Fruit fly (Drosophila melanogaster) whole organism, embryonic: ENCODE results near the gene Ist1.

Experiments used
- Atf3 ChIP-seq: fragments of 200-800 bp; sonication (Bioruptor generic); optimal IDR thresholded peaks from 3 replicates; lab custom pipeline; 2016; ENCODE audit warnings: missing biosample characterization, missing genetic modification characterization
- B-H1 ChIP-seq: fragments of 200-800 bp; sonication (Bioruptor generic); IDR thresholded peaks from 3 replicates; pipeline ENCODE4 v1.3.6; 2022; ENCODE audit warnings: missing biosample characterization, missing genetic modification characterization
- CG10366 ChIP-seq: fragments of 200-800 bp; sonication (Bioruptor generic); IDR thresholded peaks from 2 replicates; pipeline ENCODE4 v1.3.6; 2022; ENCODE audit warnings: missing biosample characterization, missing genetic modification characterization
- CG10959 ChIP-seq: fragments of 200-800 bp; sonication (Bioruptor generic); IDR thresholded peaks from 2 replicates; pipeline ENCODE4 v1.3.6; 2022; ENCODE audit warnings: missing biosample characterization, missing genetic modification characterization
- CG11560 ChIP-seq: fragments of 200-800 bp; sonication (Bioruptor generic); IDR thresholded peaks from 3 replicates; pipeline ENCODE4 v1.3.6; 2022; ENCODE audit warnings: missing biosample characterization, missing genetic modification characterization
- CG12219 ChIP-seq: fragments of 200-800 bp; sonication (Bioruptor generic); optimal IDR thresholded peaks from 3 replicates; lab custom pipeline; 2018; ENCODE audit warnings: missing biosample characterization, mild to moderate bottlenecking, missing genetic modification characterization
- CG14710 ChIP-seq: fragments of 200-800 bp; sonication (Bioruptor generic); optimal IDR thresholded peaks from 3 replicates; lab custom pipeline; 2019; ENCODE audit warnings: missing biosample characterization, mild to moderate bottlenecking, missing genetic modification characterization, moderate library complexity
- CG16779 ChIP-seq: fragments of 200-800 bp; sonication (Bioruptor generic); IDR thresholded peaks from 2 replicates; pipeline ENCODE4 v1.3.6; 2022; ENCODE audit warnings: missing biosample characterization, missing genetic modification characterization
- CG18262 ChIP-seq: fragments of 200-800 bp; optimal IDR thresholded peaks from 3 replicates; lab custom pipeline; 2019; ENCODE audit warnings: missing biosample characterization, mild to moderate bottlenecking, missing genetic modification characterization, moderate library complexity
- CG2116 ChIP-seq: fragments of 200-800 bp; sonication (Bioruptor generic); optimal IDR thresholded peaks from 3 replicates; lab custom pipeline; 2018; ENCODE audit warnings: missing biosample characterization, mild to moderate bottlenecking, missing genetic modification characterization
- CG2129 ChIP-seq: fragments of 200-800 bp; sonication (Bioruptor generic); IDR thresholded peaks from 2 replicates; pipeline ENCODE4 v1.3.6; 2022; ENCODE audit warnings: missing biosample characterization, missing genetic modification characterization; ENCODE audit not compliant: partially characterized antibody
- CG2199 ChIP-seq: fragments of 200-800 bp; sonication (Bioruptor generic); IDR thresholded peaks from 3 replicates; pipeline ENCODE4 v1.3.6; 2022; ENCODE audit warnings: missing biosample characterization, missing genetic modification characterization
- CG2202 ChIP-seq: fragments of 200-800 bp; sonication (Bioruptor generic); optimal IDR thresholded peaks from 2 replicates; lab custom pipeline; 2018; ENCODE audit warnings: missing biosample characterization, mild to moderate bottlenecking, missing genetic modification characterization
- CG2875 ChIP-seq: fragments of 200-800 bp; sonication (Bioruptor generic); optimal IDR thresholded peaks from 2 replicates; lab custom pipeline; 2017; ENCODE audit warnings: missing biosample characterization, mild to moderate bottlenecking, missing genetic modification characterization, missing genetic modification reagents
- CG32767 ChIP-seq: fragments of 200-800 bp; sonication (Bioruptor generic); IDR thresholded peaks from 2 replicates; pipeline ENCODE4 v1.3.6; 2022; ENCODE audit warnings: missing biosample characterization, missing genetic modification characterization
- CG4360 ChIP-seq: fragments of 200-800 bp; sonication (Bioruptor generic); IDR thresholded peaks from 2 replicates; pipeline ENCODE4 v1.3.6; 2022; ENCODE audit warnings: missing biosample characterization, missing genetic modification characterization
- CG6689 ChIP-seq: fragments of 200-800 bp; sonication (Bioruptor generic); IDR thresholded peaks from 2 replicates; pipeline ENCODE4 v1.3.6; 2022; ENCODE audit warnings: missing biosample characterization, missing genetic modification characterization
- CG6813 ChIP-seq: fragments of 200-800 bp; sonication (Bioruptor generic); optimal IDR thresholded peaks from 2 replicates; lab custom pipeline; 2017; ENCODE audit warnings: missing biosample characterization, missing genetic modification characterization, mild to moderate bottlenecking, moderate library complexity, missing genetic modification reagents
- CG7271 ChIP-seq: fragments of 200-800 bp; sonication (Bioruptor generic); optimal IDR thresholded peaks from 2 replicates; lab custom pipeline; 2018; ENCODE audit warnings: missing biosample characterization, mild to moderate bottlenecking, missing genetic modification characterization, moderate library complexity
- CG8478 ChIP-seq: fragments of >200 bp; optimal IDR thresholded peaks from 2 replicates; lab custom pipeline; 2018
- CG8924 ChIP-seq: fragments of 200-800 bp; optimal IDR thresholded peaks from 3 replicates; lab custom pipeline; 2019; ENCODE audit warnings: missing biosample characterization, mild to moderate bottlenecking, missing genetic modification characterization, moderate library complexity
- CG9609 ChIP-seq: fragments of 200-800 bp; sonication (Bioruptor generic); optimal IDR thresholded peaks from 3 replicates; lab custom pipeline; 2016; ENCODE audit warnings: missing biosample characterization, missing genetic modification characterization
- D19A ChIP-seq: fragments of 200-800 bp; optimal IDR thresholded peaks from 3 replicates; lab custom pipeline; 2019; ENCODE audit warnings: missing biosample characterization, mild to moderate bottlenecking, missing genetic modification characterization, moderate library complexity
- D19B ChIP-seq: fragments of 200-800 bp; sonication (Bioruptor generic); optimal IDR thresholded peaks from 2 replicates; lab custom pipeline; 2017; ENCODE audit warnings: missing biosample characterization, mild to moderate bottlenecking, missing genetic modification characterization
- Doc3 ChIP-seq: fragments of 200-800 bp; sonication (Bioruptor generic); IDR thresholded peaks from 3 replicates; pipeline ENCODE4 v1.3.6; 2022; ENCODE audit warnings: missing biosample characterization, missing genetic modification characterization; ENCODE audit not compliant: partially characterized antibody
- HLH54F ChIP-seq: fragments of 200-800 bp; sonication (Bioruptor generic); optimal IDR thresholded peaks from 3 replicates; lab custom pipeline; 2016; ENCODE audit warnings: missing biosample characterization, missing genetic modification characterization
- HLHmδ ChIP-seq: fragments of 200-800 bp; sonication (Bioruptor generic); optimal IDR thresholded peaks from 2 replicates; lab custom pipeline; 2018; ENCODE audit warnings: missing biosample characterization, mild to moderate bottlenecking, missing genetic modification characterization, moderate library complexity
- Lpt ChIP-seq: fragments of >200 bp; optimal IDR thresholded peaks from 2 replicates; lab custom pipeline; 2018; ENCODE audit warnings: missing biosample characterization, missing genetic modification characterization
- Nf-YB ChIP-seq: fragments of 200-800 bp; sonication (Bioruptor generic); optimal IDR thresholded peaks from 3 replicates; lab custom pipeline; 2019; ENCODE audit warnings: missing biosample characterization, mild to moderate bottlenecking, missing genetic modification characterization, moderate library complexity
- Pdp1 ChIP-seq, 2 experiments: fragments of 200-800 bp; sonication (Bioruptor generic); optimal IDR thresholded peaks; 3 replicates each; lab custom pipeline; 2016; ENCODE audit warnings: missing biosample characterization in 2 of 2, missing genetic modification characterization in 2 of 2, mild to moderate bottlenecking in 1 of 2, moderate library complexity in 1 of 2
- Ptx1 ChIP-seq: fragments of 200-800 bp; sonication (Bioruptor generic); IDR thresholded peaks from 2 replicates; pipeline ENCODE4 v1.3.6; 2022; ENCODE audit warnings: missing biosample characterization, missing genetic modification characterization
- Scr ChIP-seq: fragments of 200-800 bp; sonication (Bioruptor generic); IDR thresholded peaks from 2 replicates; pipeline ENCODE4 v1.3.6; 2022; ENCODE audit warnings: missing biosample characterization, missing genetic modification characterization; ENCODE audit not compliant: partially characterized antibody
- Sin3A ChIP-seq: fragments of >200 bp; optimal IDR thresholded peaks from 2 replicates; lab custom pipeline; 2018
- amos ChIP-seq: fragments of 200-800 bp; sonication (Bioruptor generic); IDR thresholded peaks from 2 replicates; pipeline ENCODE4 v1.3.6; 2022; ENCODE audit warnings: missing biosample characterization, missing genetic modification characterization; ENCODE audit not compliant: partially characterized antibody
- cg ChIP-seq: fragments of 200-800 bp; sonication (Bioruptor generic); optimal IDR thresholded peaks from 3 replicates; lab custom pipeline; 2019; ENCODE audit warnings: missing biosample characterization, mild to moderate bottlenecking, missing genetic modification characterization, moderate library complexity
- chm ChIP-seq: fragments of 200-800 bp; sonication (Bioruptor generic); IDR thresholded peaks from 2 replicates; pipeline ENCODE4 v1.3.6; 2022; ENCODE audit warnings: missing biosample characterization, missing genetic modification characterization
- esg ChIP-seq: fragments of 200-800 bp; sonication (Bioruptor generic); conservative IDR thresholded peaks from 2 replicates; pipeline ENCODE4 v1.3.6; 2022; ENCODE audit warnings: missing biosample characterization, missing genetic modification characterization
- ftz-f1 ChIP-seq: fragments of 200-800 bp; sonication (Bioruptor generic); optimal IDR thresholded peaks from 2 replicates; lab custom pipeline; 2016; ENCODE audit warnings: missing biosample characterization, missing genetic modification characterization
- gce ChIP-seq: fragments of 200-800 bp; sonication (Bioruptor generic); IDR thresholded peaks from 3 replicates; pipeline ENCODE4 v1.3.6; 2022; ENCODE audit warnings: missing biosample characterization, missing genetic modification characterization
- gsb-n ChIP-seq: fragments of 200-800 bp; sonication (Bioruptor generic); optimal IDR thresholded peaks from 3 replicates; lab custom pipeline; 2018; ENCODE audit warnings: missing biosample characterization, mild to moderate bottlenecking, missing genetic modification characterization
- hbn ChIP-seq: fragments of 200-800 bp; sonication (Bioruptor generic); IDR thresholded peaks from 2 replicates; pipeline ENCODE4 v1.3.6; 2022; ENCODE audit warnings: missing biosample characterization, missing genetic modification characterization; ENCODE audit not compliant: partially characterized antibody
- kah ChIP-seq: fragments of 200-800 bp; sonication (Bioruptor generic); optimal IDR thresholded peaks from 2 replicates; lab custom pipeline; 2018; ENCODE audit warnings: missing biosample characterization, mild to moderate bottlenecking, missing genetic modification characterization
- lab ChIP-seq: fragments of 200-800 bp; sonication (Bioruptor generic); optimal IDR thresholded peaks from 3 replicates; lab custom pipeline; 2017; ENCODE audit warnings: missing biosample characterization, missing genetic modification characterization, mild to moderate bottlenecking, moderate library complexity, missing genetic modification reagents
- prd ChIP-seq, 3 experiments: fragments of >200 bp in 2 of 3; fragments of 200-800 bp in 1 of 3; sonication (Bioruptor generic) in 1 of 3; optimal IDR thresholded peaks in 2 of 3; IDR thresholded peaks in 1 of 3; 2 replicates in 2 of 3; 3 replicates in 1 of 3; pipeline versions ENCODE4 v1.3.6 to Lab custom; 2017 to 2022; ENCODE audit warnings: missing biosample characterization in 1 of 3, missing genetic modification characterization in 1 of 3
- pros ChIP-seq: fragments of 200-800 bp; sonication (Bioruptor generic); optimal IDR thresholded peaks from 3 replicates; lab custom pipeline; 2019; ENCODE audit warnings: missing biosample characterization, mild to moderate bottlenecking, missing genetic modification characterization, moderate library complexity
- sob ChIP-seq: fragments of 200-800 bp; sonication (Bioruptor generic); IDR thresholded peaks from 2 replicates; pipeline ENCODE4 v1.3.6; 2022; ENCODE audit warnings: missing biosample characterization, missing genetic modification characterization
- trem ChIP-seq: fragments of 200-800 bp; optimal IDR thresholded peaks from 3 replicates; lab custom pipeline; 2019; ENCODE audit warnings: missing biosample characterization, mild to moderate bottlenecking, missing genetic modification characterization, moderate library complexity
- zen2 ChIP-seq: fragments of 200-800 bp; sonication (Bioruptor generic); IDR thresholded peaks from 3 replicates; pipeline ENCODE4 v1.3.6; 2022; ENCODE audit warnings: missing biosample characterization, missing genetic modification characterization; ENCODE audit not compliant: partially characterized antibody

Gene Ist1

DNA sequence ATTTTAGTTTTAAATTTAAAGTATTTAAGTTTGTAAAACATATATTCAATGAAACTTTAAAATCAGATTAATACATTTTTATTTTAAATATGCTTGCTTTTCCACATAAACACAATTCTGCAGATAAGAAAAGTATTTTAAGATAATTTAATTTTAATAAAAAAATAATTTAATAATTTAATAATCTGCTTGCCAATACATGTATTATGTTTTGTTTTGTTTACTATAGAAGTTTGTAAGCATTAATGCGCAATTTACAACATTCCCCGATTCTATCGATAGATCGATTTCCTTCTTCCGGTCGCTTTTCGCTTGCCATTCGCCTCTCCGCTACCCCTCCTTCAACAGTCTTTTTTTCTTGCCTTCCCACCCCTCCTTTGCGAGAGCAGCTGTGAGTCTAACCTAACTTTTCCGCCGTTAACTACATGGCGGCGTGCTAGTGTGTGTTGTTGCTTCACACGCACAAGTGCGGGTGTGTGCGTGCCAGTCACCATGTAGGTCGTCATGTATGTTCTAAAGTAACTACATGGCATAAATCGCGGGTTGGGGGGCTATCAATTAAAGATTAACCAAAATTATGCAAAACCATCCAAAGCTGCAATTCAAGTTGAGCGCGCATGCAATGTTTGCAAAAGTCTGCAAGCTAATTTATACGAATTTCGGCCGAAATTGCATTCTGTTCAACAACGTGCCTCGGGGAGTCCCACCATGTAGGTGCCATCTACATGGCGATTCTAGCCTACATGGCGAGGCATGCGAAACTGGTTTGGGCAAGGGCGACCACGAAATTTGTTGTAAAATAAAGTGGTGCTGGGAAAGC lies 12.7 kb downstream of the Ist1 start (continued):
- no peak for TF ChIP-seq D19A (tag; lab: Kevin White, UChicago)
- peak; percentile 86 for TF ChIP-seq CG2116 (GFP tag; lab: Kevin White, UChicago)
- TF ChIP-seq Nf-YB (GFP tag; lab: Kevin White, UChicago), result no peak
- peak; percentile 44 for TF ChIP-seq amos
- peak; percentile 39 for TF ChIP-seq CG14710 (tag; lab: Kevin White, UChicago)
- TF ChIP-seq ftz-f1, result peak; percentile 64
- no peak for TF ChIP-seq CG9609 (GFP tag; lab: Kevin White, UChicago)
- peak; percentile 57 for TF ChIP-seq CG18262 (tag; lab: Kevin White, UChicago)
- no peak for TF ChIP-seq kah (GFP tag; lab: Kevin White, UChicago)
- no peak for TF ChIP-seq Atf3 (GFP tag; lab: Kevin White, UChicago)
- TF ChIP-seq CG16779 (GFP tag; lab: Robert Waterston, UW), result no peak
- no peak for TF ChIP-seq CG2129 (GFP tag; lab: Robert Waterston, UW)
- no peak for TF ChIP-seq CG32767
- TF ChIP-seq zen2, result peak; percentile 25; the same call in 2 of the 3 replicates
- no peak for TF ChIP-seq CG6689 (GFP tag; lab: Robert Waterston, UW)
- peak; percentile 55 for TF ChIP-seq pros (GFP tag; lab: Kevin White, UChicago)
- peak; percentile 41 for TF ChIP-seq lab (GFP tag; lab: Kevin White, UChicago)
- TF ChIP-seq CG8478 (lab: Kevin White, UChicago), result peak; percentile 84
- no peak for TF ChIP-seq gce (GFP tag; lab: Robert Waterston, UW)
- TF ChIP-seq Lpt, result no peak
- no peak for TF ChIP-seq trem (tag; lab: Kevin White, UChicago)
- no peak for TF ChIP-seq CG12219 (GFP tag; lab: Kevin White, UChicago)
- no peak for TF ChIP-seq CG2875 (GFP tag; lab: Kevin White, UChicago)
- TF ChIP-seq prd (optimal IDR thresholded peaks at IDR 0.05; lab: Kevin White, UChicago), result no peak
- TF ChIP-seq prd (GFP tag; IDR thresholded peaks at IDR 0.05; lab: Robert Waterston, UW), result no peak
- peak; percentile 63; the same call in 1 of the 2 replicates for TF ChIP-seq Scr (GFP tag; lab: Robert Waterston, UW)
- TF ChIP-seq HLH54F (GFP tag; lab: Kevin White, UChicago), result no peak
- TF ChIP-seq esg (GFP tag; lab: Robert Waterston, UW), result no peak
- no peak for TF ChIP-seq CG2202
- TF ChIP-seq CG11560 (tag; lab: Robert Waterston, UW), result no peak
- TF ChIP-seq gsb-n (tag; lab: Kevin White, UChicago), result no peak
- peak; percentile 97 for TF ChIP-seq cg
- peak; percentile 21; the same call in 1 of the 2 replicates for TF ChIP-seq chm
- TF ChIP-seq CG10959 (GFP tag; lab: Robert Waterston, UW), result no peak
- no peak for TF ChIP-seq Sin3A (lab: Kevin White, UChicago)
- no peak for TF ChIP-seq CG2199 (GFP tag; lab: Robert Waterston, UW)
- no peak for TF ChIP-seq CG10366 (GFP tag; lab: Robert Waterston, UW)
- no peak for TF ChIP-seq CG8924 (tag; lab: Kevin White, UChicago)
- TF ChIP-seq Ptx1 (GFP tag; lab: Robert Waterston, UW), result no peak
- no peak; the same call in 1 of the 2 replicates for TF ChIP-seq sob (GFP tag; lab: Robert Waterston, UW)
- peak; percentile 4 for TF ChIP-seq HLHmδ (GFP tag; lab: Kevin White, UChicago)
- peak in 1 of 2 experiments; percentile 26 for TF ChIP-seq Pdp1 (GFP tag; optimal IDR thresholded peaks at IDR 0.05; lab: Kevin White, UChicago)
- TF ChIP-seq hbn (GFP tag; lab: Robert Waterston, UW), result no peak
- no peak for TF ChIP-seq CG7271
- peak; percentile 82 for TF ChIP-seq CG4360 (GFP tag; lab: Robert Waterston, UW)
- no peak for TF ChIP-seq B-H1 (GFP tag; lab: Robert Waterston, UW)
- no peak for TF ChIP-seq D19B (GFP tag; lab: Kevin White, UChicago)
- no peak for TF ChIP-seq Doc3
- peak; percentile 43 for TF ChIP-seq CG6813 (GFP tag; lab: Kevin White, UChicago)
